Worm (Caenorhabditis elegans): ENCODE data around the gene mrpl-2.

ce11 chrIV:801162-801561 lies 28.1 kb downstream of the mrpl-2 start:
- TF ChIP-seq unc-86 (tag; optimal IDR thresholded peaks at IDR 0.05) = no peak
- no peak for TF ChIP-seq ceh-6 (GFP tag; optimal IDR thresholded peaks at IDR 0.05)
- TF ChIP-seq tbx-2 (tag; optimal IDR thresholded peaks at IDR 0.05) = no peak
- TF ChIP-seq nfya-1 (tag; optimal IDR thresholded peaks at IDR 0.05) = no peak
- no peak for TF ChIP-seq dve-1 (tag; optimal IDR thresholded peaks at IDR 0.05)
- TF ChIP-seq elt-2 (tag; optimal IDR thresholded peaks at IDR 0.05) = no peak
- TF ChIP-seq ama-1 (optimal IDR thresholded peaks at IDR 0.05) = no peak
- no peak for TF ChIP-seq Y22D7AL.16 (tag; optimal IDR thresholded peaks at IDR 0.05)
- no peak for TF ChIP-seq ceh-31 (tag; optimal IDR thresholded peaks at IDR 0.05)
